Fruit fly (Drosophila melanogaster) whole organism, embryonic: ENCODE data around the gene SP555.

ENCODE experiments used
- Ada2b ChIP-seq: fragments of 200-800 bp; sonication (Bioruptor generic); IDR thresholded peaks from 2 replicates; pipeline ENCODE4 v1.3.6; 2022; ENCODE audit warnings: missing biosample characterization, missing genetic modification characterization
- BEAF-32 ChIP-seq: fragments of 200-800 bp; sonication (Bioruptor generic); optimal IDR thresholded peaks from 3 replicates; lab custom pipeline; 2017; ENCODE audit warnings: missing biosample characterization, missing genetic modification characterization, mild to moderate bottlenecking, moderate library complexity, missing genetic modification reagents
- Bgb ChIP-seq: fragments of 200-800 bp; sonication (Bioruptor generic); IDR thresholded peaks from 2 replicates; pipeline ENCODE4 v1.3.6; 2022; ENCODE audit warnings: missing biosample characterization, missing genetic modification characterization; ENCODE audit not compliant: partially characterized antibody
- Blimp-1 ChIP-seq: fragments of 200-800 bp; sonication (Bioruptor generic); optimal IDR thresholded peaks from 3 replicates; lab custom pipeline; 2018; ENCODE audit warnings: missing biosample characterization, missing genetic modification characterization, mild to moderate bottlenecking, moderate library complexity, missing genetic modification reagents
- CG10366 ChIP-seq: fragments of 200-800 bp; sonication (Bioruptor generic); IDR thresholded peaks from 2 replicates; pipeline ENCODE4 v1.3.6; 2022; ENCODE audit warnings: missing biosample characterization, missing genetic modification characterization
- CG10543 ChIP-seq: fragments of 200-800 bp; sonication (Bioruptor generic); optimal IDR thresholded peaks from 3 replicates; lab custom pipeline; 2017; ENCODE audit warnings: missing biosample characterization, mild to moderate bottlenecking, missing genetic modification characterization, moderate library complexity
- CG11456 ChIP-seq: fragments of 200-800 bp; sonication (Bioruptor generic); IDR thresholded peaks from 3 replicates; pipeline ENCODE4 v1.3.6; 2022; ENCODE audit warnings: missing biosample characterization, missing genetic modification characterization
- CG12155 ChIP-seq: fragments of 200-800 bp; sonication (Bioruptor generic); optimal IDR thresholded peaks from 3 replicates; lab custom pipeline; 2016; ENCODE audit warnings: missing biosample characterization, missing genetic modification characterization
- CG12744 ChIP-seq: fragments of 200-800 bp; sonication (Bioruptor generic); optimal IDR thresholded peaks from 2 replicates; lab custom pipeline; 2016; ENCODE audit warnings: missing biosample characterization, missing genetic modification characterization
- CG12769 ChIP-seq: fragments of 200-800 bp; sonication (Bioruptor generic); optimal IDR thresholded peaks from 2 replicates; lab custom pipeline; 2019; ENCODE audit warnings: missing biosample characterization, mild to moderate bottlenecking, missing genetic modification characterization, moderate library complexity
- CG13296 ChIP-seq: fragments of 200-800 bp; sonication (Bioruptor generic); optimal IDR thresholded peaks from 3 replicates; lab custom pipeline; 2018; ENCODE audit warnings: missing biosample characterization, mild to moderate bottlenecking, missing genetic modification characterization
- CG14014 ChIP-seq: fragments of 200-800 bp; sonication (Bioruptor generic); IDR thresholded peaks from 2 replicates; pipeline ENCODE4 v1.3.6; 2022; ENCODE audit warnings: missing biosample characterization, missing genetic modification characterization
- CG16813 ChIP-seq: fragments of 200-800 bp; sonication (Bioruptor generic); IDR thresholded peaks from 3 replicates; pipeline ENCODE4 v1.3.6; 2022; ENCODE audit warnings: missing biosample characterization, missing genetic modification characterization; ENCODE audit not compliant: partially characterized antibody
- CG1832 ChIP-seq: fragments of 200-800 bp; sonication (Bioruptor generic); optimal IDR thresholded peaks from 2 replicates; lab custom pipeline; 2017; ENCODE audit warnings: missing biosample characterization, mild to moderate bottlenecking, missing genetic modification characterization, inconsistent platforms
- CG2120 ChIP-seq: fragments of 200-800 bp; sonication (Bioruptor generic); optimal IDR thresholded peaks from 3 replicates; lab custom pipeline; 2016; ENCODE audit warnings: missing biosample characterization, missing genetic modification characterization
- CG3163 ChIP-seq: fragments of 200-800 bp; sonication (Bioruptor generic); optimal IDR thresholded peaks from 3 replicates; lab custom pipeline; 2016; ENCODE audit warnings: missing biosample characterization, missing genetic modification characterization
- CG6765 ChIP-seq: fragments of 200-800 bp; sonication (Bioruptor generic); optimal IDR thresholded peaks from 3 replicates; lab custom pipeline; 2017; ENCODE audit warnings: missing biosample characterization, mild to moderate bottlenecking, missing genetic modification characterization
- CG8089 ChIP-seq: fragments of 200-800 bp; sonication (Bioruptor generic); optimal IDR thresholded peaks from 3 replicates; lab custom pipeline; 2016; ENCODE audit warnings: missing biosample characterization, missing genetic modification characterization
- CG9727 ChIP-seq: fragments of 200-800 bp; sonication (Bioruptor generic); optimal IDR thresholded peaks from 3 replicates; lab custom pipeline; 2017; ENCODE audit warnings: missing biosample characterization, mild to moderate bottlenecking, missing genetic modification characterization
- Chrac-16 ChIP-seq: fragments of 200-800 bp; sonication (Bioruptor generic); optimal IDR thresholded peaks from 3 replicates; lab custom pipeline; 2016; ENCODE audit warnings: missing biosample characterization, missing genetic modification characterization
- Deaf1 ChIP-seq: fragments of 200-800 bp; optimal IDR thresholded peaks from 3 replicates; lab custom pipeline; 2019; ENCODE audit warnings: missing biosample characterization, mild to moderate bottlenecking, missing genetic modification characterization, moderate library complexity
- Dek ChIP-seq: fragments of 200-800 bp; sonication (Bioruptor generic); optimal IDR thresholded peaks from 3 replicates; lab custom pipeline; 2019; ENCODE audit warnings: missing biosample characterization, mild to moderate bottlenecking, missing genetic modification characterization, moderate library complexity
- Doc2 ChIP-seq: fragments of 200-800 bp; sonication (Bioruptor generic); IDR thresholded peaks from 2 replicates; pipeline ENCODE4 v1.3.6; 2022; ENCODE audit warnings: missing biosample characterization, missing genetic modification characterization
- HLH3B ChIP-seq: fragments of 200-800 bp; sonication (Bioruptor generic); IDR thresholded peaks from 2 replicates; pipeline ENCODE4 v1.3.6; 2022; ENCODE audit warnings: missing biosample characterization, missing genetic modification characterization
- Hmx ChIP-seq: fragments of 200-800 bp; sonication (Bioruptor generic); optimal IDR thresholded peaks from 2 replicates; lab custom pipeline; 2016; ENCODE audit warnings: missing biosample characterization, missing genetic modification characterization
- Med ChIP-seq: fragments of 200-800 bp; sonication (Bioruptor generic); peaks from one replicate; lab custom pipeline; 2016; ENCODE audit warnings: missing biosample characterization, missing genetic modification characterization, mild to moderate bottlenecking, inconsistent platforms, moderate library complexity
- Ravus ChIP-seq: fragments of 200-800 bp; sonication (Bioruptor generic); IDR thresholded peaks from 2 replicates; pipeline ENCODE4 v1.3.6; 2022; ENCODE audit warnings: missing biosample characterization, missing genetic modification characterization
- Six4 ChIP-seq: fragments of 200-800 bp; sonication (Bioruptor generic); optimal IDR thresholded peaks from 2 replicates; lab custom pipeline; 2016; ENCODE audit warnings: missing biosample characterization, missing genetic modification characterization
- Sox102F ChIP-seq: fragments of 200-800 bp; sonication (Bioruptor generic); optimal IDR thresholded peaks from 2 replicates; lab custom pipeline; 2018; ENCODE audit warnings: missing biosample characterization, mild to moderate bottlenecking, missing genetic modification characterization, moderate library complexity
- Tbp ChIP-seq: fragments of >200 bp; optimal IDR thresholded peaks from 2 replicates; lab custom pipeline; 2018; ENCODE audit warnings: missing biosample characterization, missing genetic modification characterization
- bowl ChIP-seq: fragments of 200-800 bp; sonication (Bioruptor generic); IDR thresholded peaks from 2 replicates; pipeline ENCODE4 v1.3.6; 2022; ENCODE audit warnings: missing biosample characterization, missing genetic modification characterization
- cato ChIP-seq: fragments of 200-800 bp; sonication (Bioruptor generic); optimal IDR thresholded peaks from 2 replicates; lab custom pipeline; 2016; ENCODE audit warnings: missing biosample characterization, missing genetic modification characterization, borderline replicate concordance
- chinmo ChIP-seq: fragments of 200-800 bp; sonication (Bioruptor generic); IDR thresholded peaks from 4 replicates; pipeline ENCODE4 v1.3.6; 2022; ENCODE audit warnings: missing biosample characterization, missing genetic modification characterization; ENCODE audit not compliant: partially characterized antibody
- dan ChIP-seq: fragments of 200-800 bp; sonication (Bioruptor generic); IDR thresholded peaks from 2 replicates; pipeline ENCODE4 v1.3.6; 2022; ENCODE audit warnings: missing biosample characterization, missing genetic modification characterization
- dati ChIP-seq: fragments of 200-800 bp; sonication (Bioruptor generic); IDR thresholded peaks from 2 replicates; pipeline ENCODE4 v1.3.6; 2022; ENCODE audit warnings: missing biosample characterization, missing genetic modification characterization
- disco-r ChIP-seq: fragments of 200-800 bp; sonication (Bioruptor generic); optimal IDR thresholded peaks from 2 replicates; lab custom pipeline; 2016; ENCODE audit warnings: missing biosample characterization, missing genetic modification characterization
- fd96Cb ChIP-seq: fragments of 200-800 bp; sonication (Bioruptor generic); optimal IDR thresholded peaks from 2 replicates; lab custom pipeline; 2018; ENCODE audit warnings: missing biosample characterization, mild to moderate bottlenecking, missing genetic modification characterization, moderate library complexity
- gsb ChIP-seq: fragments of 200-800 bp; sonication (Bioruptor generic); IDR thresholded peaks from 2 replicates; pipeline ENCODE4 v1.3.6; 2022; ENCODE audit warnings: missing biosample characterization, missing genetic modification characterization
- gsb-n ChIP-seq: fragments of 200-800 bp; sonication (Bioruptor generic); optimal IDR thresholded peaks from 3 replicates; lab custom pipeline; 2018; ENCODE audit warnings: missing biosample characterization, mild to moderate bottlenecking, missing genetic modification characterization
- kah ChIP-seq: fragments of 200-800 bp; sonication (Bioruptor generic); optimal IDR thresholded peaks from 2 replicates; lab custom pipeline; 2018; ENCODE audit warnings: missing biosample characterization, mild to moderate bottlenecking, missing genetic modification characterization
- knrl ChIP-seq: fragments of 200-800 bp; sonication (Bioruptor generic); IDR thresholded peaks from 3 replicates; pipeline ENCODE4 v1.3.6; 2022; ENCODE audit warnings: missing biosample characterization, missing genetic modification characterization; ENCODE audit not compliant: partially characterized antibody
- mirr ChIP-seq: fragments of 200-800 bp; sonication (Bioruptor generic); optimal IDR thresholded peaks from 3 replicates; lab custom pipeline; 2018; ENCODE audit warnings: missing biosample characterization, mild to moderate bottlenecking, missing genetic modification characterization
- oc ChIP-seq: fragments of 200-800 bp; sonication (Bioruptor generic); optimal IDR thresholded peaks from 2 replicates; lab custom pipeline; 2018; ENCODE audit warnings: missing biosample characterization, mild to moderate bottlenecking, missing genetic modification characterization, moderate library complexity
- p53 ChIP-seq: fragments of 200-800 bp; sonication (Bioruptor generic); optimal IDR thresholded peaks from 2 replicates; lab custom pipeline; 2016; ENCODE audit warnings: missing biosample characterization, missing genetic modification characterization
- schlank ChIP-seq: fragments of 200-800 bp; sonication (Bioruptor generic); optimal IDR thresholded peaks from 2 replicates; lab custom pipeline; 2018; ENCODE audit warnings: missing biosample characterization, mild to moderate bottlenecking, missing genetic modification characterization
- sob ChIP-seq: fragments of 200-800 bp; sonication (Bioruptor generic); IDR thresholded peaks from 2 replicates; pipeline ENCODE4 v1.3.6; 2022; ENCODE audit warnings: missing biosample characterization, missing genetic modification characterization
- tgo ChIP-seq: fragments of 200-800 bp; sonication (Bioruptor generic); IDR thresholded peaks from 3 replicates; pipeline ENCODE4 v1.3.6; 2022; ENCODE audit warnings: missing biosample characterization, missing genetic modification characterization
- trh ChIP-seq: fragments of 200-800 bp; sonication (Bioruptor generic); optimal IDR thresholded peaks from 2 replicates; lab custom pipeline; 2016; ENCODE audit warnings: missing biosample characterization, missing genetic modification characterization
- tup ChIP-seq: fragments of 200-800 bp; sonication (Bioruptor generic); optimal IDR thresholded peaks from 2 replicates; lab custom pipeline; 2016; ENCODE audit warnings: missing biosample characterization, mild to moderate bottlenecking, missing genetic modification characterization, moderate library complexity
- yki ChIP-seq: fragments of >200 bp; optimal IDR thresholded peaks from 3 replicates; lab custom pipeline; 2018

Gene SP555

dm6 chr2L:4995010-4995836, 42.3 kb upstream of the SP555 start (continued):
- TF ChIP-seq dati (GFP tag; lab: Robert Waterston, UW) (no peak), Med (GFP tag; lab: Kevin White, UChicago) (peak; percentile 73), CG8089 (GFP tag; lab: Kevin White, UChicago) (no peak), CG12769 (tag; lab: Kevin White, UChicago) (peak; percentile 66), kah (GFP tag; lab: Kevin White, UChicago) (no peak), tup (GFP tag; lab: Kevin White, UChicago) (no peak), oc (tag; lab: Kevin White, UChicago) (no peak), gsb (GFP tag; lab: Robert Waterston, UW) (no peak), CG12155 (no peak), CG16813 (GFP tag; lab: Robert Waterston, UW) (no peak), trh (GFP tag; lab: Kevin White, UChicago) (no peak), Six4 (GFP tag; lab: Kevin White, UChicago) (no peak), bowl (no peak), CG10366 (GFP tag; lab: Robert Waterston, UW) (no peak), Sox102F (no peak), CG13296 (GFP tag; lab: Kevin White, UChicago) (peak; percentile 11), CG6765 (GFP tag; lab: Kevin White, UChicago) (no peak), CG11456 (no peak), Ravus (GFP tag; lab: Robert Waterston, UW) (no peak), CG1832 (GFP tag; lab: Kevin White, UChicago) (no peak), cato (GFP tag; lab: Kevin White, UChicago) (no peak), Chrac-16 (GFP tag; lab: Kevin White, UChicago) (no peak), dan (GFP tag; lab: Robert Waterston, UW) (no peak), gsb-n (tag; lab: Kevin White, UChicago) (no peak), BEAF-32 (GFP tag; lab: Kevin White, UChicago) (no peak), yki (lab: Kevin White, UChicago) (no peak), HLH3B (GFP tag; lab: Robert Waterston, UW) (no peak), CG14014 (GFP tag; lab: Robert Waterston, UW) (no peak), Hmx (GFP tag; lab: Kevin White, UChicago) (no peak), schlank (tag; lab: Kevin White, UChicago) (no peak), fd96Cb (tag; lab: Kevin White, UChicago) (no peak), Doc2 (GFP tag; lab: Robert Waterston, UW) (no peak), disco-r (GFP tag; lab: Kevin White, UChicago) (no peak), Ada2b (GFP tag; lab: Robert Waterston, UW) (no peak), CG10543 (GFP tag; lab: Kevin White, UChicago) (peak; percentile 33), CG2120 (GFP tag; lab: Kevin White, UChicago) (no peak), Bgb (GFP tag; lab: Robert Waterston, UW) (no peak), p53 (GFP tag; lab: Kevin White, UChicago) (no peak), CG9727 (GFP tag; lab: Kevin White, UChicago) (no peak), mirr (GFP tag; lab: Kevin White, UChicago) (no peak), Deaf1 (tag; lab: Kevin White, UChicago) (peak; percentile 71), sob (GFP tag; lab: Robert Waterston, UW) (no peak), CG12744 (GFP tag; lab: Kevin White, UChicago) (no peak), tgo (no peak), Dek (tag; lab: Kevin White, UChicago) (no peak), Blimp-1 (GFP tag; lab: Kevin White, UChicago) (no peak), knrl (GFP tag; lab: Robert Waterston, UW) (no peak), Tbp (GFP tag; lab: Kevin White, UChicago) (no peak), CG3163 (GFP tag; lab: Kevin White, UChicago) (peak; percentile 93), chinmo (GFP tag; lab: Robert Waterston, UW) (0 out of 4 replicates have a peak, but pooled peaks have one; percentile 28)
